Fruit fly (Drosophila melanogaster) whole organism, embryonic: ENCODE results near the gene Rsbp15.

Experiments
- CG6689 ChIP-seq: fragments of 200-800 bp; sonication (Bioruptor generic); IDR thresholded peaks from 2 replicates; pipeline ENCODE4 v1.3.6; 2022; ENCODE audit warnings: missing biosample characterization, missing genetic modification characterization
- Ptx1 ChIP-seq: fragments of 200-800 bp; sonication (Bioruptor generic); IDR thresholded peaks from 2 replicates; pipeline ENCODE4 v1.3.6; 2022; ENCODE audit warnings: missing biosample characterization, missing genetic modification characterization
- jumu ChIP-seq: fragments of 200-800 bp; sonication (Bioruptor generic); optimal IDR thresholded peaks from 3 replicates; lab custom pipeline; 2016; ENCODE audit warnings: missing biosample characterization, missing genetic modification characterization

DNA sequence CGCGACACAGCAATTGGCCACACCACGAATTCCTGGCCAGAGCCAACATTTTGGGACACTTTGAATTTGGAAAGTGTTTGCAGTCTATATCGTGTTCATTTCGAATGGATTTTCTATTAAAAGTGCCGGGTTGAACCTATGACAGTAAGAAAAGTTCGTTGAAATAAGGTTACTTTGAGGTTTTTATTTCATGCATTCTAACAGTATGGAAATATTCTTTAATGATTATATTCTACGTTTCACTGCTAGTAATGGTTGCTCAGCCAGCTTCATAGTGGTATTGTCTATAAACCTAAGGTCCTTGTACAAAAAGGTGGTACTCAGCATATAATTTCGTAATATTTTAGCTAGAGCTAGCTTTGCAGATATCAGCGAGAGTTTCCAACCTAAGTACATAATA, 10.4 kb downstream of the Rsbp15 start, which contains the start of gene Pglym87:
- TF ChIP-seq Ptx1 (GFP tag; lab: Robert Waterston, UW): no peak
- no peak for TF ChIP-seq CG6689
- no peak for TF ChIP-seq jumu (GFP tag; lab: Kevin White, UChicago)
